Fruit fly (Drosophila melanogaster): ENCODE data around the gene CG32100.

DNA sequence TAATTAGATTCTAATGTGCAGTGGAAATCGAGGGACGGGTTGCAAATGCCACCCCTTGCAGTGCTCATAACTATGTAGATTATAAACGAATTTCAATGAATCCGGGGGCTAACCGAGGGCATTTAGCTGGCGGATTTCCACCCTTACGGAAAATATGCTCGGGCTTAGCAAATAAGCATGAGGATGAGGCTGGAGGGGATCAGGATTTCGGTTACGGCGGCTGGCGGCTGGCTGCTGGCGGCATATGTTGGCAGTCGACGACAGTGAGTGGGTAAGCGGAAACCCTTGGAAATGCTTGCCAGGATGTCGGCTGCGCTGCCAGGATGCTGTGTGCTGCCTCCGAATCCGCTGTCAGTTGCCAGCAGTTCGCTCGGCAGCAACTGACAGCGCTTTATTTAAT lies 27.3 kb downstream of the CG32100 start:
- TF ChIP-seq stc (GFP tag; IDR thresholded peaks at IDR 0.05) (no peak), CG13123 (GFP tag; optimal IDR thresholded peaks at IDR 0.05) (no peak), gcm (GFP tag; optimal IDR thresholded peaks at IDR 0.05) (no peak), ap (GFP tag; IDR thresholded peaks at IDR 0.05) (no peak), NC2α (GFP tag; optimal IDR thresholded peaks at IDR 0.05) (no peak), aop (GFP tag; IDR thresholded peaks at IDR 0.05) (no peak), Oli (tag; optimal IDR thresholded peaks at IDR 0.05) (peak; percentile 1), zen (tag; optimal IDR thresholded peaks at IDR 0.05) (no peak), yki (optimal IDR thresholded peaks at IDR 0.05) (no peak), cato (GFP tag; optimal IDR thresholded peaks at IDR 0.05; ENCODE audit: borderline replicate concordance) (no peak), CG11456 (GFP tag; IDR thresholded peaks at IDR 0.05) (no peak), sens (GFP tag) (no peak), Taf1 (GFP tag; IDR thresholded peaks at IDR 0.05) (no peak), pan (optimal IDR thresholded peaks at IDR 0.05) (no peak), pan (GFP tag; optimal IDR thresholded peaks at IDR 0.05 in 1 of 2, IDR thresholded peaks at IDR 0.05 in 1 of 2) (no peak)

Data from whole organism, embryonic.